Worm (Caenorhabditis elegans): Measurements from ENCODE around the gene idpp-4.

DNA sequence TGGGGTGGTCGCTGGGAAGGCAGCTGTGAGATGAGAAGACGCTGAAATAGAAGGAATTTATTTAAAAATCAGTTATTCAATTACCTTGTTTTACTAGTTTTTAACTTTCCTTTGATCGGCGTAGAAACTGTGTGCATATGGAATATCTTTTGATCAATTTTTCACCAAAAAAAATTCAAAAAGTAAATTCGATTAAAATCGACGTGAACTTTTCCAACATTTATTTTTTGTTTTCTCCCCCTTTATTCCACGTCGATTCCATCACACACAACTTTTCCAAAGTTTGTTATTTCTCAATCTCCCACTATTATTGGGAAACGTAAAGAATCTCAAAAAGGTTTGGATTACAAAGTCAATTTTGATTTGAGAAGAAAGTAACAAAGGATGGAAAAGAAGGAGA lies 39.2 kb downstream of the idpp-4 start, which contains the start of gene C07E3.4:
- TF ChIP-seq F13C5.2 (tag; optimal IDR thresholded peaks at IDR 0.05) (no peak), aly-1 (tag; optimal IDR thresholded peaks at IDR 0.05) (no peak), pes-1 (GFP tag; IDR thresholded peaks at IDR 0.05) (no peak), ceh-36 (tag; optimal IDR thresholded peaks at IDR 0.05) (no peak), ama-1 (optimal IDR thresholded peaks at IDR 0.05) (no peak), tbx-11 (GFP tag; IDR thresholded peaks at IDR 0.05) (no peak)
